Worm (Caenorhabditis elegans): ENCODE data around the gene tps-1.

The tps-1 gene

DNA sequence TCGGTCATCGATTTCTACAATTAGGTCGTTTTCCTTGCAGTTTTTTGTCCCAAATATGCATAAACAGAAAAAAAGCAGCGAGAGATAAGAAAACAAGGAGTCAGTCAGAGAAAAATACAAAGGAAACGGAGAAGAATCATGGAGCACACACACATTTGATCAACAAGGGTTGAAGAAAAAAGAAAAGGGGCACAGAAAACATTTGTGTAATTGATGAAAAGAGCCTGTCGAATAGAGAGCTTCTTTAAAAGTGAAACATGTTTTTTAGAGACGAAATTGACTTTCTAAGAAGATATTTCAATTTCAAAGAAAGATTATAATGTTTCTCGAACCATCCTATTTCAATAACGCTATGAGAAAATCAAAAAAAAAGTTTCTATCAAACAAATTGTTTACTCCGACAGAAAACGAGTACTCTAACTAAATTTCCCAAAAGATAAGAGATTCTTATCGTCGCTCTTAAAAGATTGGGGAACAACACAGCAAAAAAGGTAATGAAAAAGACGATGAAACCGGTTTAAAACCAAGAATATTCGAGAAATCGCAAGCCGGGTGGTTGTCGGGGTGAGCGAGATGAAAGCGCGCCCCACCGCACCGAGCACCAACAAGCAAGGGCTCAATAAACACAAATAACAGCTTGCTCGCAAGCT lies at the start of gene tps-1:
Gene tps-1 (minus strand): TSS at position 14 of the 650 bp plus-strand sequence.
- TF ChIP-seq fax-1 (tag; optimal IDR thresholded peaks at IDR 0.05) (no peak), pat-9 (tag; optimal IDR thresholded peaks at IDR 0.05) (no peak), elt-2 (tag; optimal IDR thresholded peaks at IDR 0.05) (peak; percentile 3)

DNA sequence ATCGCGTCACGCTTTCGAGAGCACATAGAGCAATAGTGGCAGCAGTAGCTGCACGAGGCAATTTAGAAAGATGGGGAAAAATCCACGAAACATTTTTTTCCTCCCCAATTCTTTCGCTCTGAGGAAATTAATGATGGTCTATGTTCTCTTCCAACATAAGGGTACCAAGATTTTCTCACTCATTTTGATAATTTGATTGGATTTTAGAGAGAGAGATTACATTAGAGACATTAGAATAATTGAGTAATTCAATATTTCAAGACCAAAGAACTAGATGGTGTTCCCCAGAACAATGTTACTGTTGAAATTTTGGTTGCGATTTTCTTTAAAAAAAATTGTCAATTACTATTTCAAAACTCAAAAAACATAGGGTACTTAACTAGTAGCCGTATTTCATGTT lies 47.1 kb upstream of the tps-1 start:
- peak; percentile 55 for TF ChIP-seq unc-42 (tag; optimal IDR thresholded peaks at IDR 0.05)
- TF ChIP-seq fax-1 (tag; optimal IDR thresholded peaks at IDR 0.05): no peak

DNA sequence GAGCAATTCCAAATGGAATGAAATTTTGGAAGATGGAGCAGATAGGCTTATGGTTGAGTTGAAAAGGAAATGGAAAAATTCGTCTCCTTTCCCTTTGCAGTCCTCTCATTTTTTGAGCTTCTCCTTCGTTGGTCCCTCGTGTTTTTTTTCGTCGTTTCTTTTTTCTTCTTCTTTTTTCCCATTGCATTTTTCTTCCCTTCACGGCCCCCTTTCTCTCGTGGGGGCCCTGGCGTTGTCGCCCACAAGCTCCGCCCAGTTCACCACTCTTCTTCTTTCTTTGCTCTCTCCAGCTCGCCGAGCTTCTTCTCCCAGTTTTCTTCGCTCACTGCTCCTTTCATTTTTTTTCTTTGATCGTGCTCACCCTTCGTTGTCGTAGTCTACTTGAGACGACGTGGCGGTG lies 45.1 kb upstream of the tps-1 start:
- TF ChIP-seq nhr-232 (tag; optimal IDR thresholded peaks at IDR 0.05): no peak
- TF ChIP-seq unc-42 (tag; optimal IDR thresholded peaks at IDR 0.05): peak; percentile 79
- no peak for TF ChIP-seq unc-3 (GFP tag; conservative IDR thresholded peaks at IDR 0.05)
- no peak for TF ChIP-seq unc-3 (tag; optimal IDR thresholded peaks at IDR 0.05)
- TF ChIP-seq pros-1 (tag; optimal IDR thresholded peaks at IDR 0.05): no peak
- TF ChIP-seq ceh-31 (tag; optimal IDR thresholded peaks at IDR 0.05): peak; percentile 29
- peak; percentile 29 for TF ChIP-seq sdc-2 (tag; optimal IDR thresholded peaks at IDR 0.05)
- TF ChIP-seq pqm-1 (tag; optimal IDR thresholded peaks at IDR 0.05): no peak
- peak; percentile 61 for TF ChIP-seq ceh-18 (tag; optimal IDR thresholded peaks at IDR 0.05)
- peak; percentile 12 for TF ChIP-seq hlh-6 (tag; optimal IDR thresholded peaks at IDR 0.05)
- peak; percentile 34 for TF ChIP-seq ceh-34 (tag; optimal IDR thresholded peaks at IDR 0.05)
- no peak for TF ChIP-seq ceh-9 (tag; optimal IDR thresholded peaks at IDR 0.05)
- TF ChIP-seq lin-11 (tag; optimal IDR thresholded peaks at IDR 0.05): no peak
- no peak for TF ChIP-seq ceh-48 (tag; optimal IDR thresholded peaks at IDR 0.05)
- TF ChIP-seq ztf-16 (tag; optimal IDR thresholded peaks at IDR 0.05): no peak
- no peak for TF ChIP-seq hlh-30 (tag; optimal IDR thresholded peaks at IDR 0.05; ENCODE audit: insufficient read depth)
- peak; percentile 18 for TF ChIP-seq ceh-14 (tag; optimal IDR thresholded peaks at IDR 0.05)
- peak; percentile 37 for TF ChIP-seq C08G9.2 (tag; optimal IDR thresholded peaks at IDR 0.05)
- no peak for TF ChIP-seq pha-2 (tag; optimal IDR thresholded peaks at IDR 0.05)
- peak; percentile 2 for TF ChIP-seq ref-2 (tag; optimal IDR thresholded peaks at IDR 0.05)
- TF ChIP-seq mec-3 (tag; optimal IDR thresholded peaks at IDR 0.05; ENCODE audit: borderline replicate concordance): no peak
- TF ChIP-seq unc-86 (tag; optimal IDR thresholded peaks at IDR 0.05): no peak
- no peak for TF ChIP-seq lim-6 (tag; optimal IDR thresholded peaks at IDR 0.05)
- no peak for TF ChIP-seq fkh-10 (GFP tag; optimal IDR thresholded peaks at IDR 0.05)
- peak; percentile 51 for TF ChIP-seq tbx-2 (tag; optimal IDR thresholded peaks at IDR 0.05)

- TF ChIP-seq elt-2 (tag; optimal IDR thresholded peaks at IDR 0.05): no peak
- TF ChIP-seq hlh-15 (tag; optimal IDR thresholded peaks at IDR 0.05): no peak
- TF ChIP-seq sox-2 (GFP tag; IDR thresholded peaks at IDR 0.05): no peak
- no peak for TF ChIP-seq che-1 (tag; optimal IDR thresholded peaks at IDR 0.05)
- TF ChIP-seq unc-55 (GFP tag; optimal IDR thresholded peaks at IDR 0.05): no peak
These were observed 44.0 kb upstream of the tps-1 start for ce11 chrX:17518293-17518692.

- no peak for TF ChIP-seq ceh-24 (tag; optimal IDR thresholded peaks at IDR 0.05)
- TF ChIP-seq pros-1 (tag; optimal IDR thresholded peaks at IDR 0.05): no peak
- no peak for TF ChIP-seq elt-2 (tag; optimal IDR thresholded peaks at IDR 0.05)
- no peak for TF ChIP-seq ceh-22 (tag; optimal IDR thresholded peaks at IDR 0.05)
- TF ChIP-seq nfya-1 (tag; optimal IDR thresholded peaks at IDR 0.05): no peak
- no peak for TF ChIP-seq ceh-30 (tag; optimal IDR thresholded peaks at IDR 0.05)
- TF ChIP-seq ama-1 (optimal IDR thresholded peaks at IDR 0.05): no peak
- TF ChIP-seq mec-3 (tag; optimal IDR thresholded peaks at IDR 0.05; ENCODE audit: borderline replicate concordance): no peak
- no peak for TF ChIP-seq tbx-2 (tag; optimal IDR thresholded peaks at IDR 0.05)
- no peak for TF ChIP-seq ttx-3 (tag; optimal IDR thresholded peaks at IDR 0.05)
- TF ChIP-seq tbx-7 (tag; optimal IDR thresholded peaks at IDR 0.05): no peak
- no peak for TF ChIP-seq pag-3 (tag; optimal IDR thresholded peaks at IDR 0.05; ENCODE audit: borderline replicate concordance)
- no peak for TF ChIP-seq sox-4 (tag; optimal IDR thresholded peaks at IDR 0.05)
- TF ChIP-seq odd-2 (tag; optimal IDR thresholded peaks at IDR 0.05): no peak
These were observed 43.5 kb upstream of the tps-1 start for ce11 chrX:17517872-17518271.

Measured in whole organism, late embryonic.